Worm (Caenorhabditis elegans): ENCODE results near the gene wee-1.1.

DNA sequence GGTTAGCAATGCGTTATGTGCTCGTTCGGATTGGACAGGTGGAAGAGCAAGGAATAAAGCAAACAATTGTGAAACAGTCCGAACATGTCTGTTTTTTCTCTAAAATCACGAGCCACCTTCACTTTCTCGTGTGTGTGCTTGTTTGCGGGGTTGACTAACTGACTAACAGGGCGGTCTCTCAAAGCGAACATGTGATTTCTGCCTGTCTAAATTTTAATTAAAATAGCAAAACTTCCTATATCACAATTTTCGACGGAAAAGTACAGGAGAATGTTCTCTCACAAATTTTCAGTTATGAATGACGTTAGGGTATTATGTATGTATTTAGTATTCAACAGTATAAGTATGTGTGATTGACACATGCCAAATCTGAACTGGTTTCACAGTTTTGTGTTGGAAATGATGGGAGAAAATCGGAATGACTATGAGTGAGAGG, 38.6 kb upstream of the wee-1.1 start:
- TF ChIP-seq nfya-2 (GFP tag; IDR thresholded peaks at IDR 0.05) (no peak), K11D2.4 (GFP tag; IDR thresholded peaks at IDR 0.05) (no peak), snpc-1.1 (tag; optimal IDR thresholded peaks at IDR 0.05; ENCODE audit: insufficient read depth) (no peak), ets-4 (GFP tag; optimal IDR thresholded peaks at IDR 0.05) (no peak), tlf-1 (GFP tag; optimal IDR thresholded peaks at IDR 0.05) (peak; percentile 39), sdz-38 (tag; optimal IDR thresholded peaks at IDR 0.05) (no peak)
